Worm (Caenorhabditis elegans): Measurements from ENCODE around the gene Y42A5A.3.

Gene Y42A5A.3

ce11 chrV:11075209-11076027 is 20.4 kb downstream of the Y42A5A.3 start (continued):
- peak; percentile 18 for TF ChIP-seq nhr-25 (tag; optimal IDR thresholded peaks at IDR 0.05; ENCODE audit: borderline replicate concordance, insufficient read depth)
- TF ChIP-seq hlh-11 (tag; optimal IDR thresholded peaks at IDR 0.05) = peak; percentile 21
- no peak for TF ChIP-seq vab-7 (GFP tag; IDR thresholded peaks at IDR 0.05)
- TF ChIP-seq nhr-10 (tag; optimal IDR thresholded peaks at IDR 0.05) = no peak
- no peak for TF ChIP-seq duxl-1 (tag; optimal IDR thresholded peaks at IDR 0.05; ENCODE audit: poor library complexity)
- no peak for TF ChIP-seq madf-9 (GFP tag; conservative IDR thresholded peaks at IDR 0.05)
- no peak for TF ChIP-seq lin-39 (tag; optimal IDR thresholded peaks at IDR 0.05)
- TF ChIP-seq ceh-82 (tag; optimal IDR thresholded peaks at IDR 0.05) = no peak
- TF ChIP-seq F37D6.2 (tag; optimal IDR thresholded peaks at IDR 0.05) = peak; percentile 4
- no peak for TF ChIP-seq attf-4 (tag; optimal IDR thresholded peaks at IDR 0.05)
- 0 out of 2 replicates have a peak, but pooled peaks have one; percentile 9 for TF ChIP-seq dmd-9 (GFP tag; IDR thresholded peaks at IDR 0.05)
- TF ChIP-seq ceh-28 (tag; optimal IDR thresholded peaks at IDR 0.05) = no peak
- peak; percentile 7 for TF ChIP-seq dpl-1 (GFP tag; optimal IDR thresholded peaks at IDR 0.05)
- no peak for TF ChIP-seq zip-11 (GFP tag; IDR thresholded peaks at IDR 0.05)
- no peak for TF ChIP-seq nhr-111 (GFP tag; optimal IDR thresholded peaks at IDR 0.05)
- peak; percentile 72 for TF ChIP-seq rbr-2 (tag; optimal IDR thresholded peaks at IDR 0.05)
- TF ChIP-seq lin-13 (GFP tag; optimal IDR thresholded peaks at IDR 0.05) = no peak
- no peak for TF ChIP-seq Y5F2A.4 (GFP tag; optimal IDR thresholded peaks at IDR 0.05)
- TF ChIP-seq ceh-20 (GFP tag; IDR thresholded peaks at IDR 0.05) = no peak
- TF ChIP-seq nhr-11 (tag; optimal IDR thresholded peaks at IDR 0.05) = no peak
- peak; percentile 87 for TF ChIP-seq egl-43 (GFP tag; IDR thresholded peaks at IDR 0.05)
- TF ChIP-seq F49E8.2 (tag; optimal IDR thresholded peaks at IDR 0.05; ENCODE audit: borderline replicate concordance) = no peak
- no peak for TF ChIP-seq daf-16 (GFP tag; optimal IDR thresholded peaks at IDR 0.05)
- TF ChIP-seq daf-16 (tag; optimal IDR thresholded peaks at IDR 0.05) = no peak
- TF ChIP-seq snpc-4 (tag; optimal IDR thresholded peaks at IDR 0.05) = no peak
- TF ChIP-seq ceh-62 (tag; optimal IDR thresholded peaks at IDR 0.05) = no peak
- no peak for TF ChIP-seq sdz-12 (GFP tag; optimal IDR thresholded peaks at IDR 0.05)
- TF ChIP-seq mep-1 (tag; optimal IDR thresholded peaks at IDR 0.05) = peak; percentile 27
- TF ChIP-seq ceh-44 (GFP tag; IDR thresholded peaks at IDR 0.05) = no peak
- no peak for TF ChIP-seq F44E2.7 (GFP tag; IDR thresholded peaks at IDR 0.05)
- no peak for TF ChIP-seq tra-1 (GFP tag; IDR thresholded peaks at IDR 0.05)
- TF ChIP-seq unc-130 (GFP tag; optimal IDR thresholded peaks at IDR 0.05) = no peak
- no peak for TF ChIP-seq ztf-7 (tag; optimal IDR thresholded peaks at IDR 0.05)
- TF ChIP-seq aly-2 (tag; optimal IDR thresholded peaks at IDR 0.05) = no peak
- TF ChIP-seq nhr-237 (tag; optimal IDR thresholded peaks at IDR 0.05) = no peak
- TF ChIP-seq nhr-41 (GFP tag; IDR thresholded peaks at IDR 0.05) = no peak
- TF ChIP-seq nhr-6 (tag; optimal IDR thresholded peaks at IDR 0.05) = no peak
- no peak for TF ChIP-seq unc-39 (tag; optimal IDR thresholded peaks at IDR 0.05)
- no peak; the same call in 1 of the 2 replicates for TF ChIP-seq pha-4 (GFP tag; IDR thresholded peaks at IDR 0.05)
- TF ChIP-seq pha-4 (tag; optimal IDR thresholded peaks at IDR 0.05) = no peak
- no peak for TF ChIP-seq nhr-102 (tag; optimal IDR thresholded peaks at IDR 0.05)
- TF ChIP-seq Y48G9A.11 (GFP tag; IDR thresholded peaks at IDR 0.05) = peak; percentile 54; the same call in 1 of the 2 replicates
- TF ChIP-seq egl-27 (tag; optimal IDR thresholded peaks at IDR 0.05) = no peak
- TF ChIP-seq nhr-77 (tag; optimal IDR thresholded peaks at IDR 0.05) = no peak
- peak; percentile 61 for TF ChIP-seq set-16 (GFP tag; IDR thresholded peaks at IDR 0.05)
- no peak for TF ChIP-seq saeg-2 (GFP tag; IDR thresholded peaks at IDR 0.05)
- TF ChIP-seq aha-1 (tag) = peak; percentile 80
- TF ChIP-seq hif-1 (tag; optimal IDR thresholded peaks at IDR 0.05) = peak in 1 of 2 experiments; percentile 29
- TF ChIP-seq zfp-2 (tag; optimal IDR thresholded peaks at IDR 0.05) = no peak
- no peak for TF ChIP-seq zag-1 (tag; optimal IDR thresholded peaks at IDR 0.05)
- no peak for TF ChIP-seq lim-7 (GFP tag; IDR thresholded peaks at IDR 0.05)

All from whole organism, L4 larva.